Worm (Caenorhabditis elegans): ENCODE data around the gene C10A4.7.

C10A4.7 gene

ce11 chrX:7378608-7379007 lies 36.7 kb downstream of the C10A4.7 start (continued):
- TF ChIP-seq egrh-3 (GFP tag; IDR thresholded peaks at IDR 0.05) = no peak
- no peak for TF ChIP-seq ceh-58 (GFP tag; IDR thresholded peaks at IDR 0.05)
- peak; percentile 72 for TF ChIP-seq B0261.1 (tag; optimal IDR thresholded peaks at IDR 0.05)
- TF ChIP-seq rec-8 (tag; optimal IDR thresholded peaks at IDR 0.05) = peak in 1 of 2 experiments; percentile 26
- no peak for TF ChIP-seq cebp-1 (GFP tag; IDR thresholded peaks at IDR 0.05)
- no peak for TF ChIP-seq cebp-1 (tag; optimal IDR thresholded peaks at IDR 0.05)
- no peak for TF ChIP-seq lsy-27 (tag; optimal IDR thresholded peaks at IDR 0.05; ENCODE audit: borderline replicate concordance, insufficient read depth)
- peak; percentile 78 for TF ChIP-seq him-1 (tag; optimal IDR thresholded peaks at IDR 0.05)
- no peak for TF ChIP-seq Y53G8AR.9 (GFP tag; conservative IDR thresholded peaks at IDR 0.05)
- no peak for TF ChIP-seq lag-1 (GFP tag; IDR thresholded peaks at IDR 0.05)
- no peak for TF ChIP-seq hlh-26 (GFP tag; conservative IDR thresholded peaks at IDR 0.05)
- TF ChIP-seq snpc-4 (GFP tag; optimal IDR thresholded peaks at IDR 0.05) = peak; percentile 48
- no peak for TF ChIP-seq snpc-4 (tag; optimal IDR thresholded peaks at IDR 0.05)
- TF ChIP-seq F37B4.10 (GFP tag; IDR thresholded peaks at IDR 0.05) = no peak
- no peak for TF ChIP-seq egl-44 (GFP tag; IDR thresholded peaks at IDR 0.05)
- no peak for TF ChIP-seq egl-18 (GFP tag; IDR thresholded peaks at IDR 0.05)
- TF ChIP-seq tlf-1 (GFP tag; optimal IDR thresholded peaks at IDR 0.05) = no peak
- TF ChIP-seq die-1 (tag; optimal IDR thresholded peaks at IDR 0.05) = peak; percentile 61
- no peak for TF ChIP-seq zfh-2 (GFP tag; conservative IDR thresholded peaks at IDR 0.05)
- peak; percentile 31 for TF ChIP-seq mes-4 (tag; optimal IDR thresholded peaks at IDR 0.05)
- TF ChIP-seq F23B12.7 (tag; optimal IDR thresholded peaks at IDR 0.05; ENCODE audit: insufficient read depth) = no peak
- peak; percentile 63 for TF ChIP-seq pbrm-1 (GFP tag; IDR thresholded peaks at IDR 0.05)
- peak; percentile 39 for TF ChIP-seq sptf-2 (GFP tag; optimal IDR thresholded peaks at IDR 0.05)
- TF ChIP-seq hrde-1 (tag; optimal IDR thresholded peaks at IDR 0.05; ENCODE audit: borderline replicate concordance) = no peak
- no peak for TF ChIP-seq tbx-9 (tag; optimal IDR thresholded peaks at IDR 0.05; ENCODE audit: borderline replicate concordance)
- no peak for TF ChIP-seq Y67H2A.10 (GFP tag; conservative IDR thresholded peaks at IDR 0.05)
- no peak for TF ChIP-seq athp-1 (tag; optimal IDR thresholded peaks at IDR 0.05)
- TF ChIP-seq ekl-4 (GFP tag; IDR thresholded peaks at IDR 0.05) = peak; percentile 54; the same call in 1 of the 2 replicates
- no peak for TF ChIP-seq F33H1.4 (GFP tag; IDR thresholded peaks at IDR 0.05)
- no peak for TF ChIP-seq ama-1 (optimal IDR thresholded peaks at IDR 0.05)
- TF ChIP-seq ama-1 (GFP tag; optimal IDR thresholded peaks at IDR 0.05) = peak in 1 of 2 experiments; percentile 47
- TF ChIP-seq chd-7 (tag; optimal IDR thresholded peaks at IDR 0.05) = no peak
- no peak for TF ChIP-seq lsl-1 (GFP tag; optimal IDR thresholded peaks at IDR 0.05)
- TF ChIP-seq xnd-1 (tag; optimal IDR thresholded peaks at IDR 0.05) = no peak
- TF ChIP-seq mxl-1 (tag; optimal IDR thresholded peaks at IDR 0.05) = peak; percentile 17
- TF ChIP-seq madf-8 (GFP tag; conservative IDR thresholded peaks at IDR 0.05) = no peak
- TF ChIP-seq atf-7 (tag; optimal IDR thresholded peaks at IDR 0.05) = peak; percentile 8
- peak; percentile 12 for TF ChIP-seq madf-10 (tag; optimal IDR thresholded peaks at IDR 0.05)
- no peak for TF ChIP-seq unc-62 (GFP tag; optimal IDR thresholded peaks at IDR 0.05)
- peak; percentile 83 for TF ChIP-seq rpc-1 (optimal IDR thresholded peaks at IDR 0.05)
- peak; percentile 92 for TF ChIP-seq rpc-1 (tag; optimal IDR thresholded peaks at IDR 0.05)
- TF ChIP-seq aptf-3 (GFP tag; IDR thresholded peaks at IDR 0.05) = no peak
